Fruit fly (Drosophila melanogaster) whole organism, prepupa: ENCODE results near the gene Oatp33Ea.
A peak's percentile ranks its signal among the peaks of the same experiment; 100 is the strongest.

ENCODE experiments used
- Blimp-1 ChIP-seq: fragments of 200-800 bp; sonication (Bioruptor generic); optimal IDR thresholded peaks from 3 replicates; lab custom pipeline; 2017; ENCODE audit warnings: missing biosample characterization, missing genetic modification characterization, mild to moderate bottlenecking, moderate library complexity, missing genetic modification reagents
- CG10631 ChIP-seq: fragments of 200-800 bp; sonication (Bioruptor generic); optimal IDR thresholded peaks from 2 replicates; lab custom pipeline; 2016; ENCODE audit warnings: missing biosample characterization, missing genetic modification characterization
- CG10669 ChIP-seq: fragments of 200-800 bp; sonication (Bioruptor generic); optimal IDR thresholded peaks from 3 replicates; lab custom pipeline; 2018; ENCODE audit warnings: missing biosample characterization, mild to moderate bottlenecking, missing genetic modification characterization, moderate library complexity
- CG11762 ChIP-seq: fragments of 200-800 bp; sonication (Bioruptor generic); optimal IDR thresholded peaks from 3 replicates; lab custom pipeline; 2016; ENCODE audit warnings: missing biosample characterization, missing genetic modification characterization; ENCODE audit not compliant: insufficient read depth
- CG11902 ChIP-seq: fragments of 200-800 bp; sonication (Bioruptor generic); optimal IDR thresholded peaks from 3 replicates; lab custom pipeline; 2016; ENCODE audit warnings: missing biosample characterization, missing genetic modification characterization
- CG16779 ChIP-seq: fragments of 200-800 bp; sonication (Bioruptor generic); optimal IDR thresholded peaks from 3 replicates; lab custom pipeline; 2017; ENCODE audit warnings: missing biosample characterization, mild to moderate bottlenecking, missing genetic modification characterization
- CG3032 ChIP-seq: fragments of 200-800 bp; optimal IDR thresholded peaks from 2 replicates; lab custom pipeline; 2019; ENCODE audit warnings: missing biosample characterization, mild to moderate bottlenecking, missing genetic modification characterization, moderate library complexity
- CG31627 ChIP-seq: fragments of 200-800 bp; sonication (Bioruptor generic); optimal IDR thresholded peaks from 3 replicates; lab custom pipeline; 2016; ENCODE audit warnings: missing biosample characterization, missing genetic modification characterization
- CG34406 ChIP-seq: fragments of 200-800 bp; sonication (Bioruptor generic); optimal IDR thresholded peaks from 3 replicates; lab custom pipeline; 2016; ENCODE audit warnings: missing biosample characterization, missing genetic modification characterization
- CG3919 ChIP-seq: fragments of 200-800 bp; sonication (Bioruptor generic); optimal IDR thresholded peaks from 3 replicates; lab custom pipeline; 2016; ENCODE audit warnings: missing biosample characterization, missing genetic modification characterization
- CG4318 ChIP-seq: fragments of 200-800 bp; sonication (Bioruptor generic); optimal IDR thresholded peaks from 3 replicates; lab custom pipeline; 2017; ENCODE audit warnings: missing biosample characterization, mild to moderate bottlenecking, missing genetic modification characterization
- CG6163 ChIP-seq: fragments of 200-800 bp; sonication (Bioruptor generic); IDR thresholded peaks from 3 replicates; pipeline ENCODE4 v1.3.6; 2022; ENCODE audit warnings: missing biosample characterization, missing genetic modification characterization
- CG6792 ChIP-seq: fragments of 200-800 bp; sonication (Bioruptor generic); optimal IDR thresholded peaks from 3 replicates; lab custom pipeline; 2016; ENCODE audit warnings: missing biosample characterization, missing genetic modification characterization
- CG6808 ChIP-seq: fragments of 200-800 bp; sonication (Bioruptor generic); optimal IDR thresholded peaks from 3 replicates; lab custom pipeline; 2017; ENCODE audit warnings: missing biosample characterization, missing genetic modification characterization, mild to moderate bottlenecking, moderate library complexity, missing genetic modification reagents
- CG8119 ChIP-seq: fragments of 200-800 bp; sonication (Bioruptor generic); IDR thresholded peaks from 3 replicates; pipeline ENCODE4 v1.3.6; 2022; ENCODE audit warnings: missing biosample characterization, missing genetic modification characterization
- CG8632 ChIP-seq: fragments of 200-800 bp; sonication (Bioruptor generic); optimal IDR thresholded peaks from 3 replicates; lab custom pipeline; 2016; ENCODE audit warnings: missing biosample characterization, missing genetic modification characterization
- CG9139 ChIP-seq: fragments of 200-800 bp; sonication (Bioruptor generic); optimal IDR thresholded peaks from 3 replicates; lab custom pipeline; 2017; ENCODE audit warnings: missing biosample characterization, mild to moderate bottlenecking, missing genetic modification characterization
- Eip75B ChIP-seq: fragments of 200-800 bp; sonication (Bioruptor generic); optimal IDR thresholded peaks from 3 replicates; lab custom pipeline; 2016; ENCODE audit warnings: missing biosample characterization, missing genetic modification characterization
- Eip78C ChIP-seq: fragments of 200-800 bp; sonication (Bioruptor generic); peaks from one replicate; lab custom pipeline; 2016; ENCODE audit warnings: missing biosample characterization, missing genetic modification characterization
- Eip93F ChIP-seq: fragments of 200-800 bp; sonication (Bioruptor generic); optimal IDR thresholded peaks from 2 replicates; lab custom pipeline; 2016; ENCODE audit warnings: missing biosample characterization, mild to moderate bottlenecking, missing genetic modification characterization
- Ets21C ChIP-seq: fragments of 200-800 bp; sonication (Bioruptor generic); optimal IDR thresholded peaks from 3 replicates; lab custom pipeline; 2016; ENCODE audit warnings: missing biosample characterization, missing genetic modification characterization
- Ets96B ChIP-seq: fragments of 200-800 bp; optimal IDR thresholded peaks from 2 replicates; lab custom pipeline; 2019; ENCODE audit warnings: missing biosample characterization, mild to moderate bottlenecking, missing genetic modification characterization, moderate library complexity
- Hr39 ChIP-seq: fragments of 200-800 bp; sonication (Bioruptor generic); optimal IDR thresholded peaks from 2 replicates; lab custom pipeline; 2016; ENCODE audit warnings: missing biosample characterization, missing genetic modification characterization
- Hr4 ChIP-seq: fragments of 200-800 bp; sonication (Bioruptor generic); optimal IDR thresholded peaks from 3 replicates; lab custom pipeline; 2016; ENCODE audit warnings: missing biosample characterization, missing genetic modification characterization
- Lpt ChIP-seq: fragments of 200-800 bp; sonication (Bioruptor generic); optimal IDR thresholded peaks from 3 replicates; lab custom pipeline; 2016; ENCODE audit warnings: missing biosample characterization, missing genetic modification characterization
- OdsH ChIP-seq: fragments of 200-800 bp; sonication (Bioruptor generic); optimal IDR thresholded peaks from 3 replicates; lab custom pipeline; 2016; ENCODE audit warnings: missing biosample characterization, missing genetic modification characterization
- Smox ChIP-seq: fragments of 200-800 bp; sonication (Bioruptor generic); optimal IDR thresholded peaks from 3 replicates; lab custom pipeline; 2016; ENCODE audit warnings: missing biosample characterization, missing genetic modification characterization
- Sox102F ChIP-seq: fragments of 200-800 bp; sonication (Bioruptor generic); optimal IDR thresholded peaks from 2 replicates; lab custom pipeline; 2016; ENCODE audit warnings: missing biosample characterization, mild to moderate bottlenecking, missing genetic modification characterization
- Sox15 ChIP-seq: fragments of 200-800 bp; sonication (Bioruptor generic); optimal IDR thresholded peaks from 3 replicates; lab custom pipeline; 2016; ENCODE audit warnings: missing biosample characterization, missing genetic modification characterization
- achi ChIP-seq: fragments of 200-800 bp; sonication (Bioruptor generic); optimal IDR thresholded peaks from 3 replicates; lab custom pipeline; 2016; ENCODE audit warnings: missing biosample characterization, missing genetic modification characterization
- cyc ChIP-seq: fragments of 200-800 bp; sonication (Bioruptor generic); optimal IDR thresholded peaks from 3 replicates; lab custom pipeline; 2016; ENCODE audit warnings: missing biosample characterization, missing genetic modification characterization
- dac ChIP-seq: fragments of 200-800 bp; sonication (Bioruptor generic); optimal IDR thresholded peaks from 2 replicates; lab custom pipeline; 2017; ENCODE audit warnings: missing biosample characterization, mild to moderate bottlenecking, missing genetic modification characterization
- dsx ChIP-seq: fragments of 200-800 bp; optimal IDR thresholded peaks from 3 replicates; lab custom pipeline; 2019; ENCODE audit warnings: missing biosample characterization, mild to moderate bottlenecking, missing genetic modification characterization, moderate library complexity; ENCODE audit not compliant: poor library complexity, severe bottlenecking
- eg ChIP-seq: fragments of 200-800 bp; sonication (Bioruptor generic); IDR thresholded peaks from 3 replicates; pipeline ENCODE4 v1.3.6; 2022; ENCODE audit warnings: missing biosample characterization, missing genetic modification characterization
- fd85E ChIP-seq: fragments of 200-800 bp; sonication (Bioruptor generic); optimal IDR thresholded peaks from 3 replicates; lab custom pipeline; 2016; ENCODE audit warnings: missing biosample characterization, missing genetic modification characterization
- pdm3 ChIP-seq: fragments of 200-800 bp; sonication (Bioruptor generic); optimal IDR thresholded peaks from 3 replicates; lab custom pipeline; 2016; ENCODE audit warnings: missing biosample characterization, missing genetic modification characterization
- svp ChIP-seq: fragments of 200-800 bp; sonication (Bioruptor generic); peaks from one replicate; lab custom pipeline; 2016; ENCODE audit warnings: missing biosample characterization, missing genetic modification characterization
- topi ChIP-seq: fragments of 200-800 bp; sonication (Bioruptor generic); optimal IDR thresholded peaks from 3 replicates; lab custom pipeline; 2016; ENCODE audit warnings: missing biosample characterization, missing genetic modification characterization
- vri ChIP-seq: fragments of 200-800 bp; sonication (Bioruptor generic); optimal IDR thresholded peaks from 3 replicates; lab custom pipeline; 2016; ENCODE audit warnings: missing biosample characterization, mild to moderate bottlenecking, missing genetic modification characterization

Oatp33Ea gene

dm6 chr2L:12433712-12434534 lies 11.8 kb downstream of the Oatp33Ea start, which contains the start of gene eRF3 (continued):
- TF ChIP-seq CG6163, result peak; percentile 52; the same call in 2 of the 3 replicates
- peak; percentile 38 for TF ChIP-seq Sox15
- TF ChIP-seq Smox (GFP tag; lab: Kevin White, UChicago), result peak; percentile 55
- TF ChIP-seq CG3032 (tag; lab: Kevin White, UChicago), result peak; percentile 79
- TF ChIP-seq CG8119 (GFP tag; lab: Robert Waterston, UW), result peak; percentile 74; the same call in 2 of the 3 replicates
- TF ChIP-seq CG31627 (GFP tag; lab: Kevin White, UChicago), result peak; percentile 26
- peak; percentile 51 for TF ChIP-seq Hr4
- peak; percentile 48 for TF ChIP-seq Lpt (GFP tag; lab: Kevin White, UChicago)
- peak; percentile 58 for TF ChIP-seq CG3919 (GFP tag; lab: Kevin White, UChicago)
- TF ChIP-seq svp (GFP tag; lab: Kevin White, UChicago), result peak; percentile 88
- TF ChIP-seq Eip93F (GFP tag; lab: Kevin White, UChicago), result peak; percentile 3
- peak; percentile 83 for TF ChIP-seq CG10631 (GFP tag; lab: Kevin White, UChicago)
- peak; percentile 78 for TF ChIP-seq CG8632 (GFP tag; lab: Kevin White, UChicago)
- peak; percentile 70 for TF ChIP-seq Ets96B (tag; lab: Kevin White, UChicago)
- peak; percentile 85 for TF ChIP-seq Eip78C (GFP tag; lab: Kevin White, UChicago)
- TF ChIP-seq CG4318, result peak; percentile 68
- no peak for TF ChIP-seq Ets21C (GFP tag; lab: Kevin White, UChicago)
- peak; percentile 67 for TF ChIP-seq OdsH (GFP tag; lab: Kevin White, UChicago)
- peak; percentile 37 for TF ChIP-seq CG6808 (GFP tag; lab: Kevin White, UChicago)
- TF ChIP-seq topi (GFP tag; lab: Kevin White, UChicago), result peak; percentile 51
- TF ChIP-seq vri (GFP tag; lab: Kevin White, UChicago), result peak; percentile 73
- TF ChIP-seq CG10669 (GFP tag; lab: Kevin White, UChicago), result peak; percentile 35
- peak; percentile 76 for TF ChIP-seq CG34406 (GFP tag; lab: Kevin White, UChicago)
- TF ChIP-seq Sox102F (GFP tag; lab: Kevin White, UChicago), result peak; percentile 36
- TF ChIP-seq CG16779, result no peak
- TF ChIP-seq fd85E (GFP tag; lab: Kevin White, UChicago), result no peak
- peak; percentile 60 for TF ChIP-seq pdm3 (GFP tag; lab: Kevin White, UChicago)
- TF ChIP-seq dsx (GFP tag; lab: Kevin White, UChicago), result peak; percentile 46
- peak; percentile 69 for TF ChIP-seq eg (GFP tag; lab: Robert Waterston, UW)
- TF ChIP-seq dac, result peak; percentile 36

DNA sequence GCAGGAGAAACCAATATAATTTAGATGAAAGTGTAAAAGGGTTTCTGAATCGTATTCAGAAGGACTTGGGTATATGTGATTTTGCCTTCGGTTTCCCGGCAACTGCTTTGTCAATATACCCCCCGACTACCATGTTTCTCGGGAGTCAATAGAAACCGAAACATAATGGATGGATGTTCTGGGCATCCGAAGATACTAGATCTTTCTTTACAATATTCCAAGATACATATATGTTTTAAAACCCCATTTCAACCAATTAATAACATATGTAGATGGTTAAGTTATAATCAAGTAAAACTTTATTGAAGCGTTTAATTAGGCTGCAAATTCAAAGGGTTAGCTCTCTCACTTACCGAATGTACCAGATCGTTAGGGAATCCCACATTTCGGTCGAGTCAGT lies 14.9 kb downstream of the Oatp33Ea start, which contains the start of gene CG5435:
Gene CG5435, minus strand, starts transcription at position 101 of the 400 bp plus-strand sequence.
- TF ChIP-seq CG8119 (GFP tag; lab: Robert Waterston, UW) (no peak), achi (GFP tag; lab: Kevin White, UChicago) (no peak), Eip75B (GFP tag; lab: Kevin White, UChicago) (no peak), Sox15 (no peak), CG11762 (GFP tag; lab: Kevin White, UChicago) (no peak), topi (GFP tag; lab: Kevin White, UChicago) (no peak), cyc (no peak), CG11902 (GFP tag; lab: Kevin White, UChicago) (no peak), CG3032 (tag; lab: Kevin White, UChicago) (no peak), CG9139 (no peak), Hr39 (no peak), Blimp-1 (no peak), dsx (GFP tag; lab: Kevin White, UChicago) (no peak), CG10669 (GFP tag; lab: Kevin White, UChicago) (no peak), CG6792 (GFP tag; lab: Kevin White, UChicago) (no peak)
